Worm (Caenorhabditis elegans) whole organism, midembryonic: ENCODE measurements around the gene gcy-23.

Experiments
- T22C8.4 ChIP-seq: fragments of 200-800 bp; sonication (Bioruptor generic); IDR thresholded peaks from 2 replicates; pipeline ENCODE4 v1.3.6; 2022; ENCODE audit warnings: missing genetic modification characterization, missing compliant biosample characterization
- cog-1 ChIP-seq: sonication (generic microtip); optimal IDR thresholded peaks from 2 replicates; lab custom pipeline; 2016; ENCODE audit warnings: missing genetic modification characterization, missing compliant biosample characterization
- flt-1 ChIP-seq: fragments of 200-800 bp; sonication (Bioruptor generic); IDR thresholded peaks from 2 replicates; pipeline ENCODE4 v1.3.6; 2022; ENCODE audit warnings: missing genetic modification characterization, missing compliant biosample characterization
- klf-2 ChIP-seq: fragments of 200-800 bp; sonication (Bioruptor generic); conservative IDR thresholded peaks from 2 replicates; pipeline ENCODE4 v1.3.6; 2022; ENCODE audit warnings: missing genetic modification reagents, missing genetic modification characterization, missing compliant biosample characterization
- med-1 ChIP-seq: sonication (generic microtip); optimal IDR thresholded peaks from 2 replicates; lab custom pipeline; 2017; ENCODE audit warnings: missing genetic modification characterization, mild to moderate bottlenecking, missing compliant biosample characterization, antibody characterized with exemption, missing genetic modification reagents; ENCODE audit not compliant: insufficient read depth
- ref-1 ChIP-seq: fragments of 200-800 bp; sonication (Bioruptor generic); conservative IDR thresholded peaks from 2 replicates; pipeline ENCODE4 v1.3.6; 2022; ENCODE audit warnings: missing genetic modification reagents, missing genetic modification characterization, missing compliant biosample characterization
- tab-1 ChIP-seq: fragments of 200-800 bp; sonication (Bioruptor generic); IDR thresholded peaks from 2 replicates; pipeline ENCODE4 v1.3.6; 2022; ENCODE audit warnings: missing genetic modification characterization, missing compliant biosample characterization
- ztf-23 ChIP-seq: fragments of 200-800 bp; sonication (Bioruptor generic); IDR thresholded peaks from 2 replicates; pipeline ENCODE4 v1.3.6; 2022; ENCODE audit warnings: missing genetic modification reagents, missing genetic modification characterization, missing compliant biosample characterization
- ztf-29 ChIP-seq: fragments of 200-800 bp; sonication (Bioruptor generic); IDR thresholded peaks from 2 replicates; pipeline ENCODE4 v1.3.6; 2022; ENCODE audit warnings: missing genetic modification reagents, missing genetic modification characterization, missing compliant biosample characterization

ce11 chrIV:3251551-3251950 is 37.6 kb downstream of the gcy-23 start:
- TF ChIP-seq ztf-23 (GFP tag; lab: Robert Waterston, UW) (no peak), flt-1 (GFP tag; lab: Robert Waterston, UW) (no peak), ref-1 (GFP tag; lab: Robert Waterston, UW) (no peak), klf-2 (GFP tag; lab: Robert Waterston, UW) (no peak), ztf-29 (GFP tag; lab: Robert Waterston, UW) (no peak), tab-1 (no peak), cog-1 (tag; lab: Kevin White, UChicago) (no peak), med-1 (GFP tag; lab: Kevin White, UChicago) (no peak), T22C8.4 (GFP tag; lab: Robert Waterston, UW) (no peak)
